Fruit fly (Drosophila melanogaster) whole organism, embryonic: Measurements from ENCODE around the gene CG18135.

Source experiments
- Abd-B ChIP-seq: fragments of 200-800 bp; sonication (Bioruptor generic); optimal IDR thresholded peaks from 2 replicates; lab custom pipeline; 2018; ENCODE audit warnings: missing biosample characterization, mild to moderate bottlenecking, missing genetic modification characterization, moderate library complexity
- Adf1 ChIP-seq: fragments of 200-800 bp; sonication (Bioruptor generic); IDR thresholded peaks from 2 replicates; pipeline ENCODE4 v1.3.6; 2022; ENCODE audit warnings: missing biosample characterization, missing genetic modification characterization
- Bdp1 ChIP-seq: fragments of 200-800 bp; sonication (Bioruptor generic); optimal IDR thresholded peaks from 3 replicates; lab custom pipeline; 2016; ENCODE audit warnings: missing biosample characterization, missing genetic modification characterization
- CG10209 ChIP-seq: fragments of 200-800 bp; sonication (Bioruptor generic); optimal IDR thresholded peaks from 3 replicates; lab custom pipeline; 2017; ENCODE audit warnings: missing biosample characterization, mild to moderate bottlenecking, missing genetic modification characterization, missing genetic modification reagents
- CG10267 ChIP-seq: fragments of 200-800 bp; sonication (Bioruptor generic); optimal IDR thresholded peaks from 2 replicates; lab custom pipeline; 2018; ENCODE audit warnings: missing biosample characterization, mild to moderate bottlenecking, missing genetic modification characterization, moderate library complexity
- CG11456 ChIP-seq: fragments of 200-800 bp; sonication (Bioruptor generic); IDR thresholded peaks from 3 replicates; pipeline ENCODE4 v1.3.6; 2022; ENCODE audit warnings: missing biosample characterization, missing genetic modification characterization
- CG12236 ChIP-seq: fragments of 200-800 bp; sonication (Bioruptor generic); optimal IDR thresholded peaks from 2 replicates; lab custom pipeline; 2016; ENCODE audit warnings: missing biosample characterization, missing genetic modification characterization
- CG13123 ChIP-seq: fragments of 200-800 bp; sonication (Bioruptor generic); optimal IDR thresholded peaks from 2 replicates; lab custom pipeline; 2016; ENCODE audit warnings: missing biosample characterization, missing genetic modification characterization
- CG13424 ChIP-seq: fragments of 200-800 bp; sonication (Bioruptor generic); optimal IDR thresholded peaks from 2 replicates; lab custom pipeline; 2019; ENCODE audit warnings: missing biosample characterization, mild to moderate bottlenecking, missing genetic modification characterization, moderate library complexity
- CG13775 ChIP-seq: fragments of 200-800 bp; sonication (Bioruptor generic); optimal IDR thresholded peaks from 3 replicates; lab custom pipeline; 2017; ENCODE audit warnings: missing biosample characterization, mild to moderate bottlenecking, missing genetic modification characterization
- CG15696 ChIP-seq: fragments of 200-800 bp; sonication (Bioruptor generic); optimal IDR thresholded peaks from 2 replicates; lab custom pipeline; 2019; ENCODE audit warnings: missing biosample characterization, mild to moderate bottlenecking, missing genetic modification characterization, moderate library complexity
- CG16815 ChIP-seq: fragments of 200-800 bp; sonication (Bioruptor generic); optimal IDR thresholded peaks from 3 replicates; lab custom pipeline; 2017; ENCODE audit warnings: missing biosample characterization, mild to moderate bottlenecking, missing genetic modification characterization
- CG31365 ChIP-seq: fragments of 200-800 bp; sonication (Bioruptor generic); optimal IDR thresholded peaks from 2 replicates; lab custom pipeline; 2018; ENCODE audit warnings: missing biosample characterization, mild to moderate bottlenecking, missing genetic modification characterization
- CG3838 ChIP-seq: fragments of 200-800 bp; sonication (Bioruptor generic); optimal IDR thresholded peaks from 3 replicates; lab custom pipeline; 2016; ENCODE audit warnings: missing biosample characterization, missing genetic modification characterization
- CG4707 ChIP-seq: fragments of 200-800 bp; sonication (Bioruptor generic); optimal IDR thresholded peaks from 2 replicates; lab custom pipeline; 2018; ENCODE audit warnings: missing biosample characterization, mild to moderate bottlenecking, missing genetic modification characterization, moderate library complexity
- CG4730 ChIP-seq: fragments of 200-800 bp; sonication (Bioruptor generic); IDR thresholded peaks from 2 replicates; pipeline ENCODE4 v1.3.6; 2022; ENCODE audit warnings: missing biosample characterization, missing genetic modification characterization
- CG6254 ChIP-seq: fragments of 200-800 bp; sonication (Bioruptor generic); optimal IDR thresholded peaks from 3 replicates; lab custom pipeline; 2017; ENCODE audit warnings: mild to moderate bottlenecking, missing biosample characterization, missing genetic modification reagents, missing genetic modification characterization
- CG8388 ChIP-seq: fragments of 200-800 bp; sonication (Bioruptor generic); optimal IDR thresholded peaks from 2 replicates; lab custom pipeline; 2019; ENCODE audit warnings: missing biosample characterization, mild to moderate bottlenecking, missing genetic modification characterization, moderate library complexity
- CTCF ChIP-seq: fragments of 200-800 bp; sonication (Bioruptor generic); optimal IDR thresholded peaks from 2 replicates; lab custom pipeline; 2017; ENCODE audit warnings: missing biosample characterization, mild to moderate bottlenecking, missing genetic modification characterization, moderate library complexity
- D ChIP-seq, 2 experiments: fragments of 200-800 bp in 1 of 2; fragments of >200 bp in 1 of 2; sonication (Bioruptor generic) in 1 of 2; optimal IDR thresholded peaks; 2 replicates in 1 of 2; 3 replicates in 1 of 2; lab custom pipeline; 2017; ENCODE audit warnings: mild to moderate bottlenecking in 1 of 2, missing biosample characterization in 1 of 2, missing genetic modification characterization in 1 of 2, missing genetic modification reagents in 1 of 2
- Dbx ChIP-seq: fragments of 200-800 bp; sonication (Bioruptor generic); IDR thresholded peaks from 3 replicates; pipeline ENCODE4 v1.3.6; 2022; ENCODE audit warnings: missing biosample characterization, missing genetic modification characterization
- Doc2 ChIP-seq: fragments of 200-800 bp; sonication (Bioruptor generic); IDR thresholded peaks from 2 replicates; pipeline ENCODE4 v1.3.6; 2022; ENCODE audit warnings: missing biosample characterization, missing genetic modification characterization
- Drgx ChIP-seq: fragments of 200-800 bp; sonication (Bioruptor generic); IDR thresholded peaks from 2 replicates; pipeline ENCODE4 v1.3.6; 2022; ENCODE audit warnings: missing biosample characterization, missing genetic modification characterization
- Gsc ChIP-seq: fragments of 200-800 bp; sonication (Bioruptor generic); IDR thresholded peaks from 2 replicates; pipeline ENCODE4 v1.3.6; 2022; ENCODE audit warnings: missing biosample characterization, missing genetic modification characterization
- Hey ChIP-seq: fragments of 200-800 bp; sonication (Bioruptor generic); optimal IDR thresholded peaks from 3 replicates; lab custom pipeline; 2018; ENCODE audit warnings: missing biosample characterization, mild to moderate bottlenecking, missing genetic modification characterization
- Lpt ChIP-seq: fragments of >200 bp; optimal IDR thresholded peaks from 2 replicates; lab custom pipeline; 2018; ENCODE audit warnings: missing biosample characterization, missing genetic modification characterization
- NFAT ChIP-seq: fragments of 200-800 bp; sonication (Bioruptor generic); IDR thresholded peaks from 2 replicates; pipeline ENCODE4 v1.3.6; 2022; ENCODE audit warnings: missing biosample characterization, missing genetic modification characterization
- NK7.1 ChIP-seq: fragments of 200-800 bp; sonication (Bioruptor generic); optimal IDR thresholded peaks from 3 replicates; lab custom pipeline; 2016; ENCODE audit warnings: missing biosample characterization, missing genetic modification characterization
- Nf-YA ChIP-seq: fragments of 200-800 bp; sonication (Bioruptor generic); IDR thresholded peaks from 2 replicates; pipeline ENCODE4 v1.3.6; 2022; ENCODE audit warnings: missing biosample characterization, missing genetic modification characterization
- Nf-YC ChIP-seq: fragments of 200-800 bp; optimal IDR thresholded peaks from 3 replicates; lab custom pipeline; 2019; ENCODE audit warnings: missing biosample characterization, mild to moderate bottlenecking, missing genetic modification characterization, moderate library complexity
- ac ChIP-seq: fragments of 200-800 bp; sonication (Bioruptor generic); optimal IDR thresholded peaks from 3 replicates; lab custom pipeline; 2017; ENCODE audit warnings: missing biosample characterization, mild to moderate bottlenecking, missing genetic modification characterization
- bbx ChIP-seq: fragments of 200-800 bp; sonication (Bioruptor generic); IDR thresholded peaks from 2 replicates; pipeline ENCODE4 v1.3.6; 2022; ENCODE audit warnings: missing biosample characterization, missing genetic modification characterization; ENCODE audit not compliant: partially characterized antibody
- crol ChIP-seq: fragments of 200-800 bp; sonication (Bioruptor generic); IDR thresholded peaks from 2 replicates; pipeline ENCODE4 v1.3.6; 2022; ENCODE audit warnings: missing biosample characterization, missing genetic modification characterization
- dpn ChIP-seq, 2 experiments: fragments of 200-800 bp; sonication (Bioruptor generic); optimal IDR thresholded peaks; 3 replicates each; lab custom pipeline; 2016; ENCODE audit warnings: missing biosample characterization in 2 of 2, missing genetic modification characterization in 2 of 2
- gcm ChIP-seq: fragments of 200-800 bp; sonication (Bioruptor generic); optimal IDR thresholded peaks from 2 replicates; lab custom pipeline; 2019; ENCODE audit warnings: missing biosample characterization, mild to moderate bottlenecking, missing genetic modification characterization, moderate library complexity
- gfzf ChIP-seq: fragments of 200-800 bp; sonication (Bioruptor generic); optimal IDR thresholded peaks from 2 replicates; lab custom pipeline; 2016; ENCODE audit warnings: missing biosample characterization, mild to moderate bottlenecking, missing genetic modification characterization, moderate library complexity
- h ChIP-seq: fragments of >200 bp; optimal IDR thresholded peaks from 2 replicates; lab custom pipeline; 2017
- hbn ChIP-seq: fragments of 200-800 bp; sonication (Bioruptor generic); IDR thresholded peaks from 2 replicates; pipeline ENCODE4 v1.3.6; 2022; ENCODE audit warnings: missing biosample characterization, missing genetic modification characterization; ENCODE audit not compliant: partially characterized antibody
- lov ChIP-seq, 2 experiments: fragments of 200-800 bp in 1 of 2; fragments of >200 bp in 1 of 2; sonication (Bioruptor generic) in 1 of 2; IDR thresholded peaks in 1 of 2; optimal IDR thresholded peaks in 1 of 2; 2 replicates in 1 of 2; 3 replicates in 1 of 2; pipeline versions ENCODE4 v1.3.6 to Lab custom; 2017 to 2022; ENCODE audit warnings: missing biosample characterization in 1 of 2, missing genetic modification characterization in 1 of 2
- pho ChIP-seq: fragments of 200-800 bp; sonication (Bioruptor generic); optimal IDR thresholded peaks from 2 replicates; lab custom pipeline; 2016; ENCODE audit warnings: missing biosample characterization, missing genetic modification characterization
- phol ChIP-seq: fragments of 200-800 bp; sonication (Bioruptor generic); optimal IDR thresholded peaks from 3 replicates; lab custom pipeline; 2018; ENCODE audit warnings: missing biosample characterization, mild to moderate bottlenecking, missing genetic modification characterization, moderate library complexity
- sens ChIP-seq: fragments of 200-800 bp; sonication (Bioruptor generic); peaks from one replicate; lab custom pipeline; 2016; ENCODE audit warnings: missing biosample characterization, missing genetic modification characterization
- sisA ChIP-seq: fragments of 200-800 bp; sonication (Bioruptor generic); IDR thresholded peaks from 2 replicates; pipeline ENCODE4 v1.3.6; 2022; ENCODE audit warnings: missing biosample characterization, missing genetic modification characterization
- sna ChIP-seq: fragments of 200-800 bp; sonication (Bioruptor generic); IDR thresholded peaks from 2 replicates; pipeline ENCODE4 v1.3.6; 2022; ENCODE audit warnings: missing biosample characterization, missing genetic modification characterization; ENCODE audit not compliant: partially characterized antibody
- so ChIP-seq: fragments of 200-800 bp; sonication (Bioruptor generic); IDR thresholded peaks from 3 replicates; pipeline ENCODE4 v1.3.6; 2022; ENCODE audit warnings: missing biosample characterization, missing genetic modification characterization
- sob ChIP-seq: fragments of 200-800 bp; sonication (Bioruptor generic); IDR thresholded peaks from 2 replicates; pipeline ENCODE4 v1.3.6; 2022; ENCODE audit warnings: missing biosample characterization, missing genetic modification characterization
- stwl ChIP-seq: fragments of 200-800 bp; sonication (Bioruptor generic); optimal IDR thresholded peaks from 3 replicates; lab custom pipeline; 2018; ENCODE audit warnings: missing biosample characterization, mild to moderate bottlenecking, missing genetic modification characterization, moderate library complexity
- tap ChIP-seq: fragments of 200-800 bp; optimal IDR thresholded peaks from 3 replicates; lab custom pipeline; 2019; ENCODE audit warnings: missing biosample characterization, mild to moderate bottlenecking, missing genetic modification characterization, moderate library complexity
- toy ChIP-seq: fragments of 200-800 bp; sonication (Bioruptor generic); IDR thresholded peaks from 2 replicates; pipeline ENCODE4 v1.3.6; 2022; ENCODE audit warnings: missing biosample characterization, missing genetic modification characterization
- wdn ChIP-seq: fragments of 200-800 bp; sonication (Bioruptor generic); IDR thresholded peaks from 2 replicates; pipeline ENCODE4 v1.3.6; 2022; ENCODE audit warnings: missing biosample characterization, missing genetic modification characterization
- zf30C ChIP-seq: fragments of 200-800 bp; sonication (Bioruptor generic); optimal IDR thresholded peaks from 3 replicates; lab custom pipeline; 2018; ENCODE audit warnings: missing biosample characterization, mild to moderate bottlenecking, missing genetic modification characterization

CG18135 gene

dm6 chr3L:19042501-19042900, 44.4 kb upstream of the CG18135 start (continued):
- TF ChIP-seq tap (peak; percentile 82), bbx (GFP tag; lab: Robert Waterston, UW) (no peak), Drgx (peak; percentile 83), gcm (GFP tag; lab: Kevin White, UChicago) (peak; percentile 91), Adf1 (no peak), hbn (GFP tag; lab: Robert Waterston, UW) (no peak), D (optimal IDR thresholded peaks at IDR 0.05; lab: Kevin White, UChicago) (no peak), D (GFP tag; optimal IDR thresholded peaks at IDR 0.05; lab: Kevin White, UChicago) (peak; percentile 91), CG12236 (GFP tag; lab: Kevin White, UChicago) (no peak), phol (tag; lab: Kevin White, UChicago) (peak; percentile 95), h (no peak), zf30C (GFP tag; lab: Kevin White, UChicago) (peak; percentile 97), Dbx (no peak), Lpt (GFP tag; lab: Kevin White, UChicago) (no peak), CG11456 (GFP tag; lab: Robert Waterston, UW) (no peak), CG13123 (peak; percentile 54), CG13775 (peak; percentile 86), toy (no peak), pho (no peak), CG6254 (peak; percentile 85), Hey (tag; lab: Kevin White, UChicago) (no peak), stwl (peak; percentile 54), gfzf (GFP tag; lab: Kevin White, UChicago) (no peak), CG10209 (peak; percentile 72), CG31365 (no peak), wdn (GFP tag; lab: Robert Waterston, UW) (no peak), CG4730 (peak; percentile 32; the same call in 1 of the 2 replicates), dpn (GFP tag; optimal IDR thresholded peaks at IDR 0.05; lab: Kevin White, UChicago) (peak in 1 of 2 experiments; percentile 67), crol (GFP tag; lab: Robert Waterston, UW) (peak; percentile 29; the same call in 1 of the 2 replicates), lov (optimal IDR thresholded peaks at IDR 0.05; lab: Kevin White, UChicago) (no peak), lov (GFP tag; IDR thresholded peaks at IDR 0.05; lab: Robert Waterston, UW) (0 out of 3 replicates have a peak, but pooled peaks have one; percentile 15), sob (GFP tag; lab: Robert Waterston, UW) (no peak; the same call in 1 of the 2 replicates), NK7.1 (no peak), NFAT (GFP tag; lab: Robert Waterston, UW) (no peak), Gsc (no peak), CTCF (GFP tag; lab: Kevin White, UChicago) (peak; percentile 10), CG10267 (tag; lab: Kevin White, UChicago) (peak; percentile 90), CG13424 (tag; lab: Kevin White, UChicago) (peak; percentile 89), Nf-YC (tag; lab: Kevin White, UChicago) (peak; percentile 54), CG4707 (peak; percentile 40), Nf-YA (GFP tag; lab: Robert Waterston, UW) (0 out of 2 replicates have a peak, but pooled peaks have one; percentile 34), sna (GFP tag; lab: Robert Waterston, UW) (no peak), Abd-B (peak; percentile 86), CG8388 (peak; percentile 91), CG16815 (GFP tag; lab: Kevin White, UChicago) (peak; percentile 83), Doc2 (GFP tag; lab: Robert Waterston, UW) (no peak), ac (GFP tag; lab: Kevin White, UChicago) (peak; percentile 97), sens (GFP tag; lab: Kevin White, UChicago) (peak; percentile 93), so (GFP tag; lab: Robert Waterston, UW) (peak; percentile 64; the same call in 1 of the 3 replicates), Bdp1 (GFP tag; lab: Kevin White, UChicago) (no peak), sisA (GFP tag; lab: Robert Waterston, UW) (peak; percentile 65), CG15696 (peak; percentile 97), CG3838 (no peak)
